Worm (Caenorhabditis elegans) whole organism, midembryonic: Measurements from ENCODE around the gene M03B6.3.

Experiments used
- T22C8.4 ChIP-seq: fragments of 200-800 bp; sonication (Bioruptor generic); IDR thresholded peaks from 2 replicates; pipeline ENCODE4 v1.3.6; 2022; ENCODE audit warnings: missing genetic modification characterization, missing compliant biosample characterization
- flt-1 ChIP-seq: fragments of 200-800 bp; sonication (Bioruptor generic); IDR thresholded peaks from 2 replicates; pipeline ENCODE4 v1.3.6; 2022; ENCODE audit warnings: missing genetic modification characterization, missing compliant biosample characterization
- klf-2 ChIP-seq: fragments of 200-800 bp; sonication (Bioruptor generic); conservative IDR thresholded peaks from 2 replicates; pipeline ENCODE4 v1.3.6; 2022; ENCODE audit warnings: missing genetic modification reagents, missing genetic modification characterization, missing compliant biosample characterization
- med-1 ChIP-seq: sonication (generic microtip); optimal IDR thresholded peaks from 2 replicates; lab custom pipeline; 2017; ENCODE audit warnings: missing genetic modification characterization, mild to moderate bottlenecking, missing compliant biosample characterization, antibody characterized with exemption, missing genetic modification reagents; ENCODE audit not compliant: insufficient read depth
- ref-1 ChIP-seq: fragments of 200-800 bp; sonication (Bioruptor generic); conservative IDR thresholded peaks from 2 replicates; pipeline ENCODE4 v1.3.6; 2022; ENCODE audit warnings: missing genetic modification reagents, missing genetic modification characterization, missing compliant biosample characterization
- tab-1 ChIP-seq: fragments of 200-800 bp; sonication (Bioruptor generic); IDR thresholded peaks from 2 replicates; pipeline ENCODE4 v1.3.6; 2022; ENCODE audit warnings: missing genetic modification characterization, missing compliant biosample characterization
- ztf-23 ChIP-seq: fragments of 200-800 bp; sonication (Bioruptor generic); IDR thresholded peaks from 2 replicates; pipeline ENCODE4 v1.3.6; 2022; ENCODE audit warnings: missing genetic modification reagents, missing genetic modification characterization, missing compliant biosample characterization

DNA sequence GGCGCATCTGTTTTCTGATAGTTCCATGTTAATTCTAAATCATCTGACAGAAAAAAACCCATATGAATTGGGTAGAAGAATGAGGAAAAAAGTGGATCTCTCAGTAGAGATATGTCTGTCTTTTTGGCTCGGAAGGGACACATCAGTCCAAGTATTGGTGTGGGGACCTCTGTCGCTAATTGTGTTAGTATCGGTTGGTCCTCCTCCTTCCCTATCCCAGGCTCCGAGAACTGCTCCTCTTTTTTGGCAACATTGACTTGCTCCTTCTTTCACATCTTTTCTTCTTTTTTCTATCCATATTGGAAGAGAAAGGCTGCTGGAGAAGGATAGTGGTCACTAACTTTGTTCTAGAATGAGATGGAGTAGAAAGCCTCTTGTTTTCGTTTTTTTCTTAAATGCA is 11.8 kb upstream of the M03B6.3 start:
- no peak for TF ChIP-seq tab-1 (GFP tag; lab: Robert Waterston, UW)
- no peak for TF ChIP-seq ztf-23 (GFP tag; lab: Robert Waterston, UW)
- TF ChIP-seq med-1 (GFP tag; lab: Kevin White, UChicago) = no peak
- TF ChIP-seq ref-1 (GFP tag; lab: Robert Waterston, UW) = no peak
- no peak for TF ChIP-seq klf-2 (GFP tag; lab: Robert Waterston, UW)
- TF ChIP-seq flt-1 (GFP tag; lab: Robert Waterston, UW) = no peak
- no peak for TF ChIP-seq T22C8.4 (GFP tag; lab: Robert Waterston, UW)
